Fruit fly (Drosophila melanogaster): ENCODE data around the gene CG42346.

The CG42346 gene

DNA sequence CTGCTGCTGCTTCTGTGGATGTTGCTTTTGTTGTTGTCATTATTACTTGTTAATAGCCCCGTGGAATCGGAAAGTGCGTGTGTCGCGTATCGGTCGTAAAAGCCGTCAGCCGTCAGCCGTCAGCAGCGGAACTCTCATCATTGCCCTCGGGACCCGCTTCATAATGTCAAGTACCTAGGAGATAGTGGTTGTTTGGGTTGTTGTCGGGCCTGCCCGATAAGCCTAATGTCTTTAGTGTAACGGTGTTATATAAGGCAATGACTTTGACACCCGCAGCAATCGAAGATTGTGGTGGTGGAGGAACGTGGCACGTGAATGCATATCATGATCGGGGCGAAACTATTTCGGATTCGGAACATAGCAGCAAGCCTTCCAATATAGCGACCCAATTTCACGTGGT, 1.7 kb upstream of the CG42346 start:
- TF ChIP-seq cwo (GFP tag; optimal IDR thresholded peaks at IDR 0.05): peak; percentile 58
- peak; percentile 17 for TF ChIP-seq pros (GFP tag; optimal IDR thresholded peaks at IDR 0.05)
- TF ChIP-seq Pdp1 (GFP tag; optimal IDR thresholded peaks at IDR 0.05): peak in 1 of 2 experiments; percentile 93
- TF ChIP-seq CG6254 (GFP tag; optimal IDR thresholded peaks at IDR 0.05): no peak
- no peak for TF ChIP-seq hb (GFP tag; IDR thresholded peaks at IDR 0.05; ENCODE audit: partially characterized antibody)
- peak; percentile 42; the same call in 1 of the 2 replicates for TF ChIP-seq CG4360 (GFP tag; IDR thresholded peaks at IDR 0.05)
- no peak for TF ChIP-seq bbx (GFP tag; IDR thresholded peaks at IDR 0.05; ENCODE audit: partially characterized antibody)
- TF ChIP-seq Hr78 (GFP tag; optimal IDR thresholded peaks at IDR 0.05): peak in 1 of 2 experiments; percentile 76
- no peak for TF ChIP-seq Fer3 (tag; optimal IDR thresholded peaks at IDR 0.05)
- TF ChIP-seq gcm (GFP tag; optimal IDR thresholded peaks at IDR 0.05): peak; percentile 21
- TF ChIP-seq cad (GFP tag; optimal IDR thresholded peaks at IDR 0.05): peak; percentile 25
- TF ChIP-seq Med (GFP tag): peak; percentile 1
- no peak for TF ChIP-seq CG31388 (GFP tag; optimal IDR thresholded peaks at IDR 0.05)
- no peak for TF ChIP-seq esg (GFP tag; conservative IDR thresholded peaks at IDR 0.05)
- TF ChIP-seq CG17359 (tag; optimal IDR thresholded peaks at IDR 0.05): no peak
- TF ChIP-seq CG32532 (GFP tag; IDR thresholded peaks at IDR 0.05): no peak
- peak; percentile 72; the same call in 1 of the 3 replicates for TF ChIP-seq CG2199 (GFP tag; IDR thresholded peaks at IDR 0.05)
- TF ChIP-seq crc (GFP tag; optimal IDR thresholded peaks at IDR 0.05): no peak
- TF ChIP-seq CG17328 (GFP tag; IDR thresholded peaks at IDR 0.05): no peak
- no peak for TF ChIP-seq CG17568 (GFP tag; optimal IDR thresholded peaks at IDR 0.05)
- no peak for TF ChIP-seq Max (GFP tag; optimal IDR thresholded peaks at IDR 0.05)
- TF ChIP-seq jumu (GFP tag; optimal IDR thresholded peaks at IDR 0.05): no peak
- TF ChIP-seq CG32767 (GFP tag; IDR thresholded peaks at IDR 0.05): no peak
- no peak for TF ChIP-seq GATAe (GFP tag; conservative IDR thresholded peaks at IDR 0.05)
- TF ChIP-seq ara (GFP tag; IDR thresholded peaks at IDR 0.05): no peak
- TF ChIP-seq CG18262 (tag; optimal IDR thresholded peaks at IDR 0.05): no peak
- peak; percentile 10 for TF ChIP-seq zen (tag; optimal IDR thresholded peaks at IDR 0.05)
- no peak for TF ChIP-seq al (GFP tag; IDR thresholded peaks at IDR 0.05)
- TF ChIP-seq sqz (GFP tag; optimal IDR thresholded peaks at IDR 0.05): no peak
- peak in 1 of 2 experiments; percentile 85 for TF ChIP-seq tll (GFP tag; optimal IDR thresholded peaks at IDR 0.05)
- no peak for TF ChIP-seq pfk (GFP tag; optimal IDR thresholded peaks at IDR 0.05)
- TF ChIP-seq CG9215 (GFP tag; IDR thresholded peaks at IDR 0.05): no peak
- no peak for TF ChIP-seq ATbp (GFP tag; optimal IDR thresholded peaks at IDR 0.05)
- TF ChIP-seq grn (GFP tag; optimal IDR thresholded peaks at IDR 0.05): peak; percentile 40
- TF ChIP-seq wek (GFP tag; optimal IDR thresholded peaks at IDR 0.05): no peak
- TF ChIP-seq tna (GFP tag; IDR thresholded peaks at IDR 0.05; ENCODE audit: partially characterized antibody): no peak
- TF ChIP-seq ap (GFP tag; IDR thresholded peaks at IDR 0.05): no peak
- no peak for TF ChIP-seq Lhr (GFP tag; optimal IDR thresholded peaks at IDR 0.05)
- TF ChIP-seq twi (tag; optimal IDR thresholded peaks at IDR 0.05): no peak

DNA sequence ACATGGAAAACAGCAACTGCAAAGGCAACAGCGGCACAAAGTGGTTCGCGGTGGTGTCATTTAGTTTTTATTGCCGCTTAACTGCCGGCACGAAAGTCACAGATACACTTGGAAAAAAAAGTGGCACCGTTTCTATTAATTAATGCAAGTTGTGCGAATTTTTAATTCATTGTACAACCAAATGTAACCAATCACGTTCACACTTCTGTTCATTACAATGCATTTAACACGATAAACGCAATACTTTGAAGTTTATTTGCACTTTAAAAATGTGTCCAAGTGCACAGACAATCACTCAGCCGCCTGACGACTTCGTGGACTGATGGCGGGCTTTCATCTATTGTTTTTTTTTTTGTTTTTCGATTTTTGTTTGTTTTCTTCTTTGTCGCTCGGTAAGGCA, 1.3 kb downstream of the CG42346 start:
- TF ChIP-seq CG1647 (GFP tag; optimal IDR thresholded peaks at IDR 0.05) (peak; percentile 2), jing (GFP tag; optimal IDR thresholded peaks at IDR 0.05) (peak; percentile 50), Hr3 (GFP tag; optimal IDR thresholded peaks at IDR 0.05) (peak; percentile 34), CG4360 (GFP tag; IDR thresholded peaks at IDR 0.05) (peak; percentile 39; the same call in 1 of the 2 replicates), CG13287 (GFP tag; IDR thresholded peaks at IDR 0.05; ENCODE audit: partially characterized antibody) (no peak), Hmr (GFP tag; optimal IDR thresholded peaks at IDR 0.05) (peak; percentile 7), CG30431 (GFP tag; optimal IDR thresholded peaks at IDR 0.05) (peak; percentile 48), Xbp1 (GFP tag; optimal IDR thresholded peaks at IDR 0.05) (peak; percentile 54), CG10366 (GFP tag; IDR thresholded peaks at IDR 0.05) (peak; percentile 62), dmrt99B (tag; optimal IDR thresholded peaks at IDR 0.05) (peak; percentile 74), B-H2 (GFP tag; optimal IDR thresholded peaks at IDR 0.05) (no peak), ATbp (GFP tag; optimal IDR thresholded peaks at IDR 0.05) (peak; percentile 50), nau (GFP tag; optimal IDR thresholded peaks at IDR 0.05) (no peak), amos (GFP tag; IDR thresholded peaks at IDR 0.05; ENCODE audit: partially characterized antibody) (no peak), CG13624 (GFP tag; optimal IDR thresholded peaks at IDR 0.05) (peak; percentile 9)
